Fruit fly (Drosophila melanogaster) whole organism, embryonic: ENCODE measurements around the gene tral.

Source experiments
- Aef1 ChIP-seq: fragments of 200-800 bp; sonication (Bioruptor generic); IDR thresholded peaks from 3 replicates; pipeline ENCODE4 v1.3.6; 2022; ENCODE audit warnings: missing biosample characterization, missing genetic modification characterization
- Asciz ChIP-seq: fragments of 200-800 bp; sonication (Bioruptor generic); optimal IDR thresholded peaks from 2 replicates; lab custom pipeline; 2017; ENCODE audit warnings: missing biosample characterization, mild to moderate bottlenecking, missing genetic modification characterization, missing genetic modification reagents
- CG10543 ChIP-seq: fragments of 200-800 bp; sonication (Bioruptor generic); optimal IDR thresholded peaks from 3 replicates; lab custom pipeline; 2017; ENCODE audit warnings: missing biosample characterization, mild to moderate bottlenecking, missing genetic modification characterization, moderate library complexity
- CG10654 ChIP-seq: fragments of 200-800 bp; sonication (Bioruptor generic); optimal IDR thresholded peaks from 2 replicates; lab custom pipeline; 2016; ENCODE audit warnings: missing biosample characterization, missing genetic modification characterization
- CG10959 ChIP-seq: fragments of 200-800 bp; sonication (Bioruptor generic); IDR thresholded peaks from 2 replicates; pipeline ENCODE4 v1.3.6; 2022; ENCODE audit warnings: missing biosample characterization, missing genetic modification characterization
- CG12769 ChIP-seq: fragments of 200-800 bp; sonication (Bioruptor generic); optimal IDR thresholded peaks from 2 replicates; lab custom pipeline; 2019; ENCODE audit warnings: missing biosample characterization, mild to moderate bottlenecking, missing genetic modification characterization, moderate library complexity
- CG13287 ChIP-seq: fragments of 200-800 bp; sonication (Bioruptor generic); IDR thresholded peaks from 2 replicates; pipeline ENCODE4 v1.3.6; 2022; ENCODE audit warnings: missing biosample characterization, missing genetic modification characterization; ENCODE audit not compliant: partially characterized antibody
- CG14014 ChIP-seq: fragments of 200-800 bp; sonication (Bioruptor generic); IDR thresholded peaks from 2 replicates; pipeline ENCODE4 v1.3.6; 2022; ENCODE audit warnings: missing biosample characterization, missing genetic modification characterization
- CG32532 ChIP-seq: fragments of 200-800 bp; sonication (Bioruptor generic); IDR thresholded peaks from 2 replicates; pipeline ENCODE4 v1.3.6; 2022; ENCODE audit warnings: missing biosample characterization, missing genetic modification characterization
- CG33213 ChIP-seq: fragments of 200-800 bp; sonication (Bioruptor generic); optimal IDR thresholded peaks from 3 replicates; lab custom pipeline; 2016; ENCODE audit warnings: missing biosample characterization, missing genetic modification characterization
- CG33557 ChIP-seq: fragments of 200-800 bp; sonication (Bioruptor generic); optimal IDR thresholded peaks from 2 replicates; lab custom pipeline; 2019; ENCODE audit warnings: missing biosample characterization, mild to moderate bottlenecking, missing genetic modification characterization, moderate library complexity
- CG4854 ChIP-seq: fragments of 200-800 bp; sonication (Bioruptor generic); optimal IDR thresholded peaks from 2 replicates; lab custom pipeline; 2016; ENCODE audit warnings: missing biosample characterization, missing genetic modification characterization, inconsistent platforms
- CG6791 ChIP-seq: fragments of 200-800 bp; sonication (Bioruptor generic); IDR thresholded peaks from 3 replicates; pipeline ENCODE4 v1.3.6; 2022; ENCODE audit warnings: missing biosample characterization, missing genetic modification characterization; ENCODE audit not compliant: partially characterized antibody
- CG8388 ChIP-seq: fragments of 200-800 bp; sonication (Bioruptor generic); optimal IDR thresholded peaks from 2 replicates; lab custom pipeline; 2019; ENCODE audit warnings: missing biosample characterization, mild to moderate bottlenecking, missing genetic modification characterization, moderate library complexity
- CG8944 ChIP-seq: fragments of 200-800 bp; sonication (Bioruptor generic); optimal IDR thresholded peaks from 3 replicates; lab custom pipeline; 2016; ENCODE audit warnings: missing biosample characterization, missing genetic modification characterization
- CG9437 ChIP-seq: fragments of 200-800 bp; sonication (Bioruptor generic); optimal IDR thresholded peaks from 2 replicates; lab custom pipeline; 2018; ENCODE audit warnings: missing biosample characterization, mild to moderate bottlenecking, missing genetic modification characterization
- Camta ChIP-seq: fragments of 200-800 bp; sonication (Bioruptor generic); optimal IDR thresholded peaks from 2 replicates; lab custom pipeline; 2016; ENCODE audit warnings: missing biosample characterization, missing genetic modification characterization
- GATAe ChIP-seq: fragments of 200-800 bp; sonication (Bioruptor generic); conservative IDR thresholded peaks from 2 replicates; pipeline ENCODE4 v1.3.6; 2022; ENCODE audit warnings: missing biosample characterization, missing genetic modification characterization
- HLH4C ChIP-seq: fragments of 200-800 bp; sonication (Bioruptor generic); IDR thresholded peaks from 3 replicates; pipeline ENCODE4 v1.3.6; 2022; ENCODE audit warnings: missing biosample characterization, missing genetic modification characterization; ENCODE audit not compliant: partially characterized antibody
- Hmr ChIP-seq: fragments of 200-800 bp; sonication (Bioruptor generic); optimal IDR thresholded peaks from 3 replicates; lab custom pipeline; 2017; ENCODE audit warnings: mild to moderate bottlenecking, missing biosample characterization, missing genetic modification reagents, missing genetic modification characterization
- Hmx ChIP-seq: fragments of 200-800 bp; sonication (Bioruptor generic); optimal IDR thresholded peaks from 2 replicates; lab custom pipeline; 2016; ENCODE audit warnings: missing biosample characterization, missing genetic modification characterization
- Hr39 ChIP-seq: fragments of >200 bp; optimal IDR thresholded peaks from 2 replicates; lab custom pipeline; 2017
- Mad ChIP-seq: fragments of 200-800 bp; sonication (Bioruptor generic); optimal IDR thresholded peaks from 2 replicates; lab custom pipeline; 2016; ENCODE audit warnings: missing biosample characterization, missing genetic modification characterization
- Nf-YB ChIP-seq: fragments of 200-800 bp; sonication (Bioruptor generic); optimal IDR thresholded peaks from 3 replicates; lab custom pipeline; 2019; ENCODE audit warnings: missing biosample characterization, mild to moderate bottlenecking, missing genetic modification characterization, moderate library complexity
- Opbp ChIP-seq: fragments of 200-800 bp; sonication (Bioruptor generic); IDR thresholded peaks from 3 replicates; pipeline ENCODE4 v1.3.6; 2022; ENCODE audit warnings: missing biosample characterization, missing genetic modification characterization; ENCODE audit not compliant: partially characterized antibody
- Ptx1 ChIP-seq: fragments of 200-800 bp; sonication (Bioruptor generic); IDR thresholded peaks from 2 replicates; pipeline ENCODE4 v1.3.6; 2022; ENCODE audit warnings: missing biosample characterization, missing genetic modification characterization
- Rx ChIP-seq: fragments of 200-800 bp; sonication (Bioruptor generic); IDR thresholded peaks from 2 replicates; pipeline ENCODE4 v1.3.6; 2022; ENCODE audit warnings: missing biosample characterization, missing genetic modification characterization
- Xrp1 ChIP-seq: fragments of 200-800 bp; sonication (Bioruptor generic); IDR thresholded peaks from 2 replicates; pipeline ENCODE4 v1.3.6; 2022; ENCODE audit warnings: missing biosample characterization, missing genetic modification characterization
- al ChIP-seq: fragments of 200-800 bp; sonication (Bioruptor generic); IDR thresholded peaks from 2 replicates; pipeline ENCODE4 v1.3.6; 2022; ENCODE audit warnings: missing biosample characterization, missing genetic modification characterization
- ash1 ChIP-seq: fragments of 200-800 bp; sonication (Bioruptor generic); optimal IDR thresholded peaks from 2 replicates; lab custom pipeline; 2018; ENCODE audit warnings: missing biosample characterization, mild to moderate bottlenecking, missing genetic modification characterization
- az2 ChIP-seq: fragments of 200-800 bp; sonication (Bioruptor generic); optimal IDR thresholded peaks from 3 replicates; lab custom pipeline; 2016; ENCODE audit warnings: missing biosample characterization, missing genetic modification characterization
- bcd ChIP-seq: fragments of 200-800 bp; sonication (Bioruptor generic); optimal IDR thresholded peaks from 2 replicates; lab custom pipeline; 2017; ENCODE audit warnings: missing biosample characterization, mild to moderate bottlenecking, missing genetic modification characterization
- crc ChIP-seq: fragments of 200-800 bp; sonication (Bioruptor generic); optimal IDR thresholded peaks from 2 replicates; lab custom pipeline; 2016; ENCODE audit warnings: missing biosample characterization, missing genetic modification characterization
- da ChIP-seq: fragments of 200-800 bp; sonication (Bioruptor generic); optimal IDR thresholded peaks from 2 replicates; lab custom pipeline; 2016; ENCODE audit warnings: missing biosample characterization, missing genetic modification characterization
- hbn ChIP-seq: fragments of 200-800 bp; sonication (Bioruptor generic); IDR thresholded peaks from 2 replicates; pipeline ENCODE4 v1.3.6; 2022; ENCODE audit warnings: missing biosample characterization, missing genetic modification characterization; ENCODE audit not compliant: partially characterized antibody
- jumu ChIP-seq: fragments of 200-800 bp; sonication (Bioruptor generic); optimal IDR thresholded peaks from 3 replicates; lab custom pipeline; 2016; ENCODE audit warnings: missing biosample characterization, missing genetic modification characterization
- klu ChIP-seq: fragments of 200-800 bp; sonication (Bioruptor generic); IDR thresholded peaks from 2 replicates; pipeline ENCODE4 v1.3.6; 2022; ENCODE audit warnings: missing biosample characterization, missing genetic modification characterization
- kni ChIP-seq: fragments of 200-800 bp; sonication (Bioruptor generic); optimal IDR thresholded peaks from 3 replicates; lab custom pipeline; 2017; ENCODE audit warnings: mild to moderate bottlenecking, missing biosample characterization, missing genetic modification reagents, missing genetic modification characterization
- mam ChIP-seq: fragments of 200-800 bp; sonication (Bioruptor generic); optimal IDR thresholded peaks from 3 replicates; lab custom pipeline; 2016; ENCODE audit warnings: missing biosample characterization, missing genetic modification characterization
- mirr ChIP-seq: fragments of 200-800 bp; sonication (Bioruptor generic); optimal IDR thresholded peaks from 3 replicates; lab custom pipeline; 2018; ENCODE audit warnings: missing biosample characterization, mild to moderate bottlenecking, missing genetic modification characterization
- odd ChIP-seq: fragments of 200-800 bp; sonication (Bioruptor generic); optimal IDR thresholded peaks from 2 replicates; lab custom pipeline; 2017; ENCODE audit warnings: missing biosample characterization, mild to moderate bottlenecking, missing genetic modification characterization
- sc ChIP-seq, 3 experiments: fragments of >200 bp in 2 of 3; fragments of 200-800 bp in 1 of 3; sonication (Bioruptor generic) in 1 of 3; optimal IDR thresholded peaks; 2 replicates in 2 of 3; 3 replicates in 1 of 3; lab custom pipeline; 2017; ENCODE audit warnings: mild to moderate bottlenecking in 1 of 3, missing biosample characterization in 1 of 3, missing genetic modification characterization in 1 of 3, missing genetic modification reagents in 1 of 3
- sens ChIP-seq: fragments of 200-800 bp; sonication (Bioruptor generic); peaks from one replicate; lab custom pipeline; 2016; ENCODE audit warnings: missing biosample characterization, missing genetic modification characterization
- seq ChIP-seq: fragments of 200-800 bp; sonication (Bioruptor generic); IDR thresholded peaks from 2 replicates; pipeline ENCODE4 v1.3.6; 2022; ENCODE audit warnings: missing biosample characterization, missing genetic modification characterization
- sima ChIP-seq: fragments of 200-800 bp; sonication (Bioruptor generic); optimal IDR thresholded peaks from 2 replicates; lab custom pipeline; 2016; ENCODE audit warnings: missing biosample characterization, missing genetic modification characterization
- sna ChIP-seq: fragments of 200-800 bp; sonication (Bioruptor generic); IDR thresholded peaks from 2 replicates; pipeline ENCODE4 v1.3.6; 2022; ENCODE audit warnings: missing biosample characterization, missing genetic modification characterization; ENCODE audit not compliant: partially characterized antibody
- tap ChIP-seq: fragments of 200-800 bp; optimal IDR thresholded peaks from 3 replicates; lab custom pipeline; 2019; ENCODE audit warnings: missing biosample characterization, mild to moderate bottlenecking, missing genetic modification characterization, moderate library complexity
- trem ChIP-seq: fragments of 200-800 bp; optimal IDR thresholded peaks from 3 replicates; lab custom pipeline; 2019; ENCODE audit warnings: missing biosample characterization, mild to moderate bottlenecking, missing genetic modification characterization, moderate library complexity
- usp ChIP-seq: fragments of >200 bp; optimal IDR thresholded peaks from 2 replicates; lab custom pipeline; 2017; ENCODE audit warnings: missing biosample characterization, missing genetic modification characterization
- wor ChIP-seq: fragments of 200-800 bp; sonication (Bioruptor generic); IDR thresholded peaks from 2 replicates; pipeline ENCODE4 v1.3.6; 2022; ENCODE audit warnings: missing biosample characterization, missing genetic modification characterization
- zen ChIP-seq: fragments of 200-800 bp; sonication (Bioruptor generic); optimal IDR thresholded peaks from 3 replicates; lab custom pipeline; 2018; ENCODE audit warnings: missing biosample characterization, mild to moderate bottlenecking, missing genetic modification characterization, moderate library complexity

The tral gene

DNA sequence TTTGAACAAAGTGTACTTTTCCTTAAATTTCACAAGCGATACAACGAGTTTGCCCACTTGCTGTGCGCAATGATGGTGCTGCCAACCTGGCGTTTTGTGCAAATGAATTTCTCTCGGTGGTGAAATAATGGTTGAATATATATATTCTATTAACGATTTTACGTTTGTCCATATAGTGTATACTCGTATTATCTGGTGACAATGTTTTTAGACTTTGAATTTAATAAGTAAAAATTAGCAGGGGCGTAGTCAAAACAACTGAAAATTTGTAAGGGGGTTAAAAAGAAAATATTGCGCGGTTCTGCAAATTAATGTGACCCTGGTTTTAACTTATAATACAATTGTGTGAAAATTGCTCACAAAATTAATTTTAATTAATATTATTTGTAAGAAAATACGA, 9.1 kb downstream of the tral start, which contains the start of the genes ver and Gcn5 (continued):
- TF ChIP-seq CG32532 (GFP tag; lab: Robert Waterston, UW) (peak; percentile 95), Hmx (peak; percentile 89), tap (tag; lab: Kevin White, UChicago) (peak; percentile 88), wor (peak; percentile 88), al (GFP tag; lab: Robert Waterston, UW) (peak; percentile 93), CG13287 (GFP tag; lab: Robert Waterston, UW) (peak; percentile 44; the same call in 1 of the 2 replicates), Opbp (no peak), zen (tag; lab: Kevin White, UChicago) (peak; percentile 89), bcd (GFP tag; lab: Kevin White, UChicago) (peak; percentile 92), mirr (GFP tag; lab: Kevin White, UChicago) (peak; percentile 77), jumu (peak; percentile 78), odd (GFP tag; lab: Kevin White, UChicago) (peak; percentile 82), CG10654 (GFP tag; lab: Kevin White, UChicago) (peak; percentile 85), Xrp1 (GFP tag; lab: Robert Waterston, UW) (peak; percentile 95), Asciz (GFP tag; lab: Kevin White, UChicago) (peak; percentile 87), Camta (GFP tag; lab: Kevin White, UChicago) (peak; percentile 80), Ptx1 (peak; percentile 95), CG10543 (GFP tag; lab: Kevin White, UChicago) (peak; percentile 81), crc (GFP tag; lab: Kevin White, UChicago) (peak; percentile 71), CG12769 (tag; lab: Kevin White, UChicago) (peak; percentile 90), CG6791 (no peak), az2 (peak; percentile 92), Nf-YB (GFP tag; lab: Kevin White, UChicago) (peak; percentile 78), trem (tag; lab: Kevin White, UChicago) (peak; percentile 100), CG33557 (GFP tag; lab: Kevin White, UChicago) (peak; percentile 77), CG4854 (GFP tag; lab: Kevin White, UChicago) (peak; percentile 80), mam (GFP tag; lab: Kevin White, UChicago) (peak; percentile 92), HLH4C (GFP tag; lab: Robert Waterston, UW) (no peak), CG14014 (GFP tag; lab: Robert Waterston, UW) (peak; percentile 94), Hr39 (lab: Kevin White, UChicago) (no peak), CG8388 (GFP tag; lab: Kevin White, UChicago) (peak; percentile 79), sens (peak; percentile 97), CG8944 (GFP tag; lab: Kevin White, UChicago) (peak; percentile 79), hbn (GFP tag; lab: Robert Waterston, UW) (no peak), Rx (GFP tag; lab: Robert Waterston, UW) (peak; percentile 94), usp (no peak), CG9437 (GFP tag; lab: Kevin White, UChicago) (peak; percentile 86), seq (GFP tag; lab: Robert Waterston, UW) (peak; percentile 92), Hmr (peak; percentile 92), ash1 (GFP tag; lab: Kevin White, UChicago) (no peak), CG10959 (peak; percentile 85), kni (GFP tag; lab: Kevin White, UChicago) (no peak), sna (GFP tag; lab: Robert Waterston, UW) (no peak), klu (GFP tag; lab: Robert Waterston, UW) (peak; percentile 89), GATAe (GFP tag; lab: Robert Waterston, UW) (0 out of 2 replicates have a peak, but pooled peaks have one; percentile 60), sima (GFP tag; lab: Kevin White, UChicago) (no peak), Mad (GFP tag; lab: Kevin White, UChicago) (peak; percentile 89), sc (optimal IDR thresholded peaks at IDR 0.05; lab: Kevin White, UChicago) (no peak), sc (GFP tag; optimal IDR thresholded peaks at IDR 0.05; lab: Kevin White, UChicago) (peak; percentile 73), Aef1 (GFP tag; lab: Robert Waterston, UW) (peak; percentile 94), da (GFP tag; lab: Kevin White, UChicago) (peak; percentile 11), CG33213 (peak; percentile 68)
